Fruit fly (Drosophila melanogaster): ENCODE data around the gene Tctp.

dm6 chr3R:11195792-11196191 is 14.3 kb upstream of the Tctp start, which contains the start of gene CG18577:
- no peak for TF ChIP-seq CTCF (optimal IDR thresholded peaks at IDR 0.05)
- TF ChIP-seq CG8478 (optimal IDR thresholded peaks at IDR 0.05): no peak
